Fruit fly (Drosophila melanogaster) whole organism, embryonic: ENCODE measurements around the gene CG3815.

Experiments
- ATbp ChIP-seq: fragments of 200-800 bp; sonication (Bioruptor generic); optimal IDR thresholded peaks from 2 replicates; lab custom pipeline; 2017; ENCODE audit warnings: missing biosample characterization, mild to moderate bottlenecking, missing genetic modification characterization, missing genetic modification reagents
- CG18599 ChIP-seq: fragments of 200-800 bp; sonication (Bioruptor generic); optimal IDR thresholded peaks from 3 replicates; lab custom pipeline; 2017; ENCODE audit warnings: missing biosample characterization, missing genetic modification characterization, mild to moderate bottlenecking, moderate library complexity, missing genetic modification reagents
- H2.0 ChIP-seq: fragments of 200-800 bp; sonication (Bioruptor generic); IDR thresholded peaks from 2 replicates; pipeline ENCODE4 v1.3.6; 2022; ENCODE audit warnings: missing biosample characterization, missing genetic modification characterization
- Lpt ChIP-seq: fragments of >200 bp; optimal IDR thresholded peaks from 2 replicates; lab custom pipeline; 2018; ENCODE audit warnings: missing biosample characterization, missing genetic modification characterization
- Myb ChIP-seq: fragments of 200-800 bp; sonication (Bioruptor generic); optimal IDR thresholded peaks from 2 replicates; lab custom pipeline; 2016; ENCODE audit warnings: missing biosample characterization, missing genetic modification characterization
- Ravus ChIP-seq: fragments of 200-800 bp; sonication (Bioruptor generic); IDR thresholded peaks from 2 replicates; pipeline ENCODE4 v1.3.6; 2022; ENCODE audit warnings: missing biosample characterization, missing genetic modification characterization
- psq ChIP-seq: fragments of 200-800 bp; sonication (Bioruptor generic); optimal IDR thresholded peaks from 2 replicates; lab custom pipeline; 2017; ENCODE audit warnings: missing biosample characterization, missing genetic modification characterization
- sim ChIP-seq: fragments of 200-800 bp; sonication (Bioruptor generic); IDR thresholded peaks from 2 replicates; pipeline ENCODE4 v1.3.6; 2022; ENCODE audit warnings: missing biosample characterization, missing genetic modification characterization

DNA sequence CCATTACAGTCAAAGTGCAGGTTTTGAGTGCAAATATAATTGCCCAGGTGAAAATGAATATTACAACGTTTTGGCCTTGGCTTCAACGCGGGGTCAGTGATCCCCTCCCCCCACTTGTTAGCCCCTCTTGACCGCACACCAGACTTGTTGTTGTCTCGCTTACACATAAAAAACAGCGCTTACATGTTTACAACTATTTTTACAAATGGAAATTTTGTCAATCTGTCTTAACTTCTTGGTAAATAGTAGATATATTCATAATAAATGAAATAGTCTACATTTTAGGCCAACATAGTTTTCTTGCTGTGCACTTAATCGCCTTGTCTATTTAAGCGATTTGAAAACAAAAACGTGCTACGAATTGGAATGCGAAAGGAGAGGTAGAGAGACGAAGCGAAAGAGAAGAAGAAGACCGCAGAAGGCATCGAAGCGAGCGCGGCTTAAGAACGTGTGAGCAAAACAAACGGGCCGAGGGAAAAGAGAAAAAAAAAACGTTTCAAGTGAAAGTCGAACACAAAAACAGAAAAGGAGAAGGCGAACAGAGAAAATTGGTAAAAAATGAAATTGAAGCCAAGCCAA, 44.9 kb downstream of the CG3815 start:
- TF ChIP-seq Lpt (GFP tag; lab: Kevin White, UChicago) = no peak
- no peak; the same call in 1 of the 2 replicates for TF ChIP-seq Ravus
- TF ChIP-seq CG18599 (GFP tag; lab: Kevin White, UChicago) = peak; percentile 47
- peak; percentile 65 for TF ChIP-seq ATbp
- peak; percentile 93 for TF ChIP-seq psq (GFP tag; lab: Kevin White, UChicago)
- peak; percentile 59 for TF ChIP-seq H2.0 (GFP tag; lab: Robert Waterston, UW)
- no peak for TF ChIP-seq Myb
- TF ChIP-seq sim = peak; percentile 18; the same call in 1 of the 2 replicates
